Worm (Caenorhabditis elegans): ENCODE data around the gene K01C8.2.

ce11 chrII:8266559-8266958, 2.7 kb downstream of the K01C8.2 start:
- no peak for TF ChIP-seq zip-8 (tag; optimal IDR thresholded peaks at IDR 0.05)
- TF ChIP-seq ztf-11 (tag; optimal IDR thresholded peaks at IDR 0.05) = no peak
- TF ChIP-seq lsy-2 (tag; optimal IDR thresholded peaks at IDR 0.05) = no peak
- no peak for TF ChIP-seq tbx-8 (GFP tag; optimal IDR thresholded peaks at IDR 0.05)
- no peak for TF ChIP-seq pha-4 (tag; optimal IDR thresholded peaks at IDR 0.05)
- no peak for TF ChIP-seq nhr-237 (tag; optimal IDR thresholded peaks at IDR 0.05)
- TF ChIP-seq unc-62 (GFP tag; optimal IDR thresholded peaks at IDR 0.05) = no peak
- no peak for TF ChIP-seq snpc-4 (tag; optimal IDR thresholded peaks at IDR 0.05)
- no peak for TF ChIP-seq nhr-12 (tag; optimal IDR thresholded peaks at IDR 0.05)

Measured in whole organism, mixed stage, embryonic.